Comparison of ENCODE assay signal across 5 fruit fly cellular contexts in genomic region chr3R:8354969-8355368, dm6.
TF ChIP-seq lines count a peak whose summit lies in the region.

No protein-coding gene starts in this region.

- TF ChIP-seq CTCF in whole organism, embryonic (GFP tag; optimal IDR thresholded peaks at IDR 0.05; lab: Kevin White, UChicago), result no peak

TF ChIP-seq in whole organism, adult, 20 proteins besides CTCF, POLR2A, EP300 and RAD21:
- TF ChIP-seq CG5204 (GFP tag; optimal IDR thresholded peaks at IDR 0.05; lab: Kevin White, UChicago) (peak; percentile 19), CG11617 (GFP tag; optimal IDR thresholded peaks at IDR 0.05; lab: Kevin White, UChicago) (no peak), bab1 (GFP tag; optimal IDR thresholded peaks at IDR 0.05; lab: Kevin White, UChicago) (no peak), ovo (GFP tag; optimal IDR thresholded peaks at IDR 0.05; lab: Kevin White, UChicago) (no peak), cic (GFP tag; optimal IDR thresholded peaks at IDR 0.05; lab: Kevin White, UChicago) (no peak), CG14711 (tag; optimal IDR thresholded peaks at IDR 0.05; lab: Kevin White, UChicago) (no peak), CG7045 (GFP tag; optimal IDR thresholded peaks at IDR 0.05; lab: Kevin White, UChicago) (peak; percentile 19)

TF ChIP-seq in whole organism, embryonic, 481 proteins besides CTCF, POLR2A, EP300 and RAD21 (continues in another document):
- TF ChIP-seq mld (GFP tag; IDR thresholded peaks at IDR 0.05; lab: Robert Waterston, UW; ENCODE audit: partially characterized antibody) (no peak), Eip74EF (GFP tag; optimal IDR thresholded peaks at IDR 0.05; lab: Kevin White, UChicago) (no peak), sisA (GFP tag; IDR thresholded peaks at IDR 0.05; lab: Robert Waterston, UW) (peak; percentile 41; the same call in 1 of the 2 replicates), da (GFP tag; optimal IDR thresholded peaks at IDR 0.05; lab: Kevin White, UChicago) (peak; percentile 9), Sox102F (GFP tag; optimal IDR thresholded peaks at IDR 0.05; lab: Kevin White, UChicago) (peak; percentile 74), Sin3A (optimal IDR thresholded peaks at IDR 0.05; lab: Kevin White, UChicago) (no peak), phol (tag; optimal IDR thresholded peaks at IDR 0.05; lab: Kevin White, UChicago) (peak; percentile 38), CG14441 (GFP tag; IDR thresholded peaks at IDR 0.05; lab: Robert Waterston, UW) (peak; percentile 61), HLH3B (GFP tag; IDR thresholded peaks at IDR 0.05; lab: Robert Waterston, UW) (peak; percentile 52; the same call in 1 of the 2 replicates), nmo (GFP tag; optimal IDR thresholded peaks at IDR 0.05; lab: Kevin White, UChicago) (peak; percentile 13), nom (GFP tag; optimal IDR thresholded peaks at IDR 0.05; lab: Kevin White, UChicago) (peak; percentile 51), tio (GFP tag; optimal IDR thresholded peaks at IDR 0.05; lab: Kevin White, UChicago) (no peak), Med (GFP tag; lab: Kevin White, UChicago) (peak; percentile 78), toy (GFP tag; IDR thresholded peaks at IDR 0.05; lab: Robert Waterston, UW) (no peak), tap (tag; optimal IDR thresholded peaks at IDR 0.05; lab: Kevin White, UChicago) (peak; percentile 51), CG7357 (GFP tag; IDR thresholded peaks at IDR 0.05; lab: Robert Waterston, UW) (no peak), CG11504 (tag; optimal IDR thresholded peaks at IDR 0.05; lab: Kevin White, UChicago) (peak; percentile 42), slbo (GFP tag; IDR thresholded peaks at IDR 0.05; lab: Robert Waterston, UW) (0 out of 2 replicates have a peak, but pooled peaks have one; percentile 7), CG1603 (tag; optimal IDR thresholded peaks at IDR 0.05; lab: Kevin White, UChicago) (peak; percentile 38), Myb (GFP tag; optimal IDR thresholded peaks at IDR 0.05; lab: Kevin White, UChicago) (no peak), Asciz (GFP tag; optimal IDR thresholded peaks at IDR 0.05; lab: Kevin White, UChicago) (peak; percentile 47)

TF ChIP-seq in whole organism, prepupa, 60 proteins besides CTCF, POLR2A, EP300 and RAD21 (continues in another document):
- TF ChIP-seq CG11294 (GFP tag; IDR thresholded peaks at IDR 0.05; lab: Robert Waterston, UW), result peak; percentile 90
- TF ChIP-seq salr (GFP tag; optimal IDR thresholded peaks at IDR 0.05; lab: Kevin White, UChicago), result peak; percentile 56 to 60
- TF ChIP-seq CG31627 (GFP tag; optimal IDR thresholded peaks at IDR 0.05; lab: Kevin White, UChicago), result peak; percentile 69
- no peak for TF ChIP-seq svp (GFP tag; lab: Kevin White, UChicago)
- TF ChIP-seq CG8632 (GFP tag; optimal IDR thresholded peaks at IDR 0.05; lab: Kevin White, UChicago), result peak; percentile 84
- TF ChIP-seq fd59A (GFP tag; optimal IDR thresholded peaks at IDR 0.05; lab: Kevin White, UChicago), result peak; percentile 46
- peak; percentile 40 for TF ChIP-seq Ets21C (GFP tag; optimal IDR thresholded peaks at IDR 0.05; lab: Kevin White, UChicago)
- TF ChIP-seq ss (GFP tag; optimal IDR thresholded peaks at IDR 0.05; lab: Kevin White, UChicago), result peak; percentile 16 to 68
- TF ChIP-seq Eip78C (GFP tag; lab: Kevin White, UChicago), result peak; percentile 99
- TF ChIP-seq dac (GFP tag; optimal IDR thresholded peaks at IDR 0.05; lab: Kevin White, UChicago), result peak; percentile 90
- TF ChIP-seq cyc (GFP tag; optimal IDR thresholded peaks at IDR 0.05; lab: Kevin White, UChicago), result peak; percentile 69
- peak; percentile 92 for TF ChIP-seq Sox15 (GFP tag; optimal IDR thresholded peaks at IDR 0.05; lab: Kevin White, UChicago)
- TF ChIP-seq Hr38 (GFP tag; optimal IDR thresholded peaks at IDR 0.05; lab: Kevin White, UChicago), result peak; percentile 27
- TF ChIP-seq Gug (GFP tag; IDR thresholded peaks at IDR 0.05; lab: Robert Waterston, UW), result peak; percentile 92
- TF ChIP-seq CG34406 (GFP tag; optimal IDR thresholded peaks at IDR 0.05; lab: Kevin White, UChicago), result peak; percentile 87
- TF ChIP-seq dsx (GFP tag; optimal IDR thresholded peaks at IDR 0.05; lab: Kevin White, UChicago; ENCODE audit: poor library complexity, severe bottlenecking), result peak; percentile 70
- peak; percentile 90 for TF ChIP-seq CG8319 (GFP tag; optimal IDR thresholded peaks at IDR 0.05; lab: Kevin White, UChicago)
- peak; percentile 82 for TF ChIP-seq CG16779 (tag; optimal IDR thresholded peaks at IDR 0.05; lab: Kevin White, UChicago)
- TF ChIP-seq CG10631 (GFP tag; optimal IDR thresholded peaks at IDR 0.05; lab: Kevin White, UChicago), result peak; percentile 79
- peak; percentile 22 for TF ChIP-seq esn (GFP tag; optimal IDR thresholded peaks at IDR 0.05; lab: Kevin White, UChicago)
- TF ChIP-seq pdm3 (GFP tag; optimal IDR thresholded peaks at IDR 0.05; lab: Kevin White, UChicago), result peak; percentile 95
- no peak for TF ChIP-seq Eip93F (GFP tag; optimal IDR thresholded peaks at IDR 0.05; lab: Kevin White, UChicago)

TF ChIP-seq in whole organism, pupa, 21 proteins besides CTCF, POLR2A, EP300 and RAD21:
- peak; percentile 68 for TF ChIP-seq CG34367 (tag; optimal IDR thresholded peaks at IDR 0.05; lab: Kevin White, UChicago)
- TF ChIP-seq D1 (tag; optimal IDR thresholded peaks at IDR 0.05; lab: Kevin White, UChicago), result no peak
- TF ChIP-seq CG15710 (tag; optimal IDR thresholded peaks at IDR 0.05; lab: Kevin White, UChicago), result peak; percentile 86
- TF ChIP-seq fd96Ca (GFP tag; IDR thresholded peaks at IDR 0.05; lab: Robert Waterston, UW), result peak; percentile 91
- TF ChIP-seq CG17806 (tag; optimal IDR thresholded peaks at IDR 0.05; lab: Kevin White, UChicago), result peak; percentile 81
- TF ChIP-seq CG12605 (GFP tag; IDR thresholded peaks at IDR 0.05; lab: Robert Waterston, UW), result peak; percentile 85
- TF ChIP-seq Ets98B (GFP tag; IDR thresholded peaks at IDR 0.05; lab: Robert Waterston, UW), result peak; percentile 90
- TF ChIP-seq CG4496 (GFP tag; IDR thresholded peaks at IDR 0.05; lab: Robert Waterston, UW), result peak; percentile 90
- TF ChIP-seq gl (tag; optimal IDR thresholded peaks at IDR 0.05; lab: Kevin White, UChicago), result peak; percentile 41
- peak; percentile 58 for TF ChIP-seq CG14655 (GFP tag; optimal IDR thresholded peaks at IDR 0.05; lab: Kevin White, UChicago)
- TF ChIP-seq EcR (GFP tag; optimal IDR thresholded peaks at IDR 0.05; lab: Kevin White, UChicago), result no peak
- TF ChIP-seq CG13204 (GFP tag; optimal IDR thresholded peaks at IDR 0.05; lab: Kevin White, UChicago), result no peak
- peak; percentile 96 for TF ChIP-seq CG32121 (GFP tag; IDR thresholded peaks at IDR 0.05; lab: Robert Waterston, UW)
- peak; percentile 83 for TF ChIP-seq rn (GFP tag; IDR thresholded peaks at IDR 0.05; lab: Robert Waterston, UW)
- TF ChIP-seq CG9948 (tag; optimal IDR thresholded peaks at IDR 0.05; lab: Kevin White, UChicago), result peak; percentile 64
- TF ChIP-seq CG8301 (tag; optimal IDR thresholded peaks at IDR 0.05; lab: Kevin White, UChicago), result peak; percentile 77
- peak; percentile 89 for TF ChIP-seq Pif1A (GFP tag; optimal IDR thresholded peaks at IDR 0.05; lab: Kevin White, UChicago)
- peak; percentile 93 for TF ChIP-seq CG10348 (GFP tag; IDR thresholded peaks at IDR 0.05; lab: Robert Waterston, UW)
- TF ChIP-seq CG8159 (tag; optimal IDR thresholded peaks at IDR 0.05; lab: Kevin White, UChicago), result peak; percentile 85
- peak; percentile 50 for TF ChIP-seq Snoo (tag; optimal IDR thresholded peaks at IDR 0.05; lab: Kevin White, UChicago)
- peak; percentile 83 for TF ChIP-seq Pif1B (GFP tag; optimal IDR thresholded peaks at IDR 0.05; lab: Kevin White, UChicago)

TF ChIP-seq in whole organism, wandering third instar larva, 38 proteins besides CTCF, POLR2A, EP300 and RAD21:
- no peak for TF ChIP-seq N (GFP tag; optimal IDR thresholded peaks at IDR 0.05; lab: Kevin White, UChicago)
- peak; percentile 9 for TF ChIP-seq br (GFP tag; optimal IDR thresholded peaks at IDR 0.05; lab: Kevin White, UChicago)
- no peak for TF ChIP-seq Hr83 (GFP tag; optimal IDR thresholded peaks at IDR 0.05; lab: Kevin White, UChicago; ENCODE audit: poor library complexity, severe bottlenecking)
- TF ChIP-seq h (GFP tag; optimal IDR thresholded peaks at IDR 0.05; lab: Kevin White, UChicago), result peak; percentile 10
- no peak for TF ChIP-seq fru (GFP tag; optimal IDR thresholded peaks at IDR 0.05; lab: Kevin White, UChicago)
- TF ChIP-seq ey (GFP tag; optimal IDR thresholded peaks at IDR 0.05; lab: Kevin White, UChicago), result peak; percentile 24
- no peak for TF ChIP-seq Dfd (GFP tag; optimal IDR thresholded peaks at IDR 0.05; lab: Kevin White, UChicago)
- TF ChIP-seq usp (GFP tag; optimal IDR thresholded peaks at IDR 0.05; lab: Kevin White, UChicago), result no peak
- TF ChIP-seq rgr (GFP tag; optimal IDR thresholded peaks at IDR 0.05; lab: Kevin White, UChicago), result no peak
- TF ChIP-seq Hr78 (GFP tag; optimal IDR thresholded peaks at IDR 0.05; lab: Kevin White, UChicago), result no peak
- TF ChIP-seq CG9705 (GFP tag; optimal IDR thresholded peaks at IDR 0.05; lab: Kevin White, UChicago), result no peak
- no peak for TF ChIP-seq tai (GFP tag; optimal IDR thresholded peaks at IDR 0.05; lab: Kevin White, UChicago)
- TF ChIP-seq HLH106 (tag; optimal IDR thresholded peaks at IDR 0.05; lab: Kevin White, UChicago), result peak; percentile 43
- TF ChIP-seq Abd-B (GFP tag; optimal IDR thresholded peaks at IDR 0.05; lab: Kevin White, UChicago), result no peak
